Worm (Caenorhabditis elegans) whole organism, L1 larva: ENCODE measurements around the gene Y42H9AR.1.

Experiments used
- aly-2 ChIP-seq: fragments of 150-350 bp; optimal IDR thresholded peaks from 2 replicates; lab custom pipeline; 2014; ENCODE audit warnings: missing biosample characterization, missing genetic modification characterization
- efl-1 ChIP-seq, 4 experiments: fragments of 150-350 bp; optimal IDR thresholded peaks in 3 of 4; peaks in 1 of 4; 1 replicate in 1 of 4; 2 replicates in 3 of 4; lab custom pipeline; 2014; ENCODE audit warnings: missing biosample characterization in 2 of 4, missing genetic modification characterization in 2 of 4, missing genetic modification reagents in 2 of 4
- lir-3 ChIP-seq: sonication (generic microtip); optimal IDR thresholded peaks from 2 replicates; lab custom pipeline; 2016; ENCODE audit warnings: mild to moderate bottlenecking, missing genetic modification characterization, moderate library complexity, missing compliant biosample characterization; ENCODE audit not compliant: poor library complexity
- nhr-11 ChIP-seq: fragments of 150-350 bp; optimal IDR thresholded peaks from 2 replicates; lab custom pipeline; 2014; ENCODE audit warnings: missing biosample characterization, missing genetic modification characterization
- nhr-237 ChIP-seq: fragments of 150-350 bp; optimal IDR thresholded peaks from 2 replicates; lab custom pipeline; 2014; ENCODE audit warnings: missing biosample characterization, missing genetic modification characterization
- nhr-76 ChIP-seq: sonication (generic microtip); optimal IDR thresholded peaks from 2 replicates; lab custom pipeline; 2017; ENCODE audit warnings: missing biosample characterization, missing genetic modification characterization
- nhr-77 ChIP-seq: fragments of 150-350 bp; optimal IDR thresholded peaks from 2 replicates; lab custom pipeline; 2014; ENCODE audit warnings: missing biosample characterization, missing genetic modification characterization
- sox-4 ChIP-seq: sonication (generic microtip); optimal IDR thresholded peaks from 2 replicates; lab custom pipeline; 2016; ENCODE audit warnings: missing genetic modification characterization, missing compliant biosample characterization

DNA sequence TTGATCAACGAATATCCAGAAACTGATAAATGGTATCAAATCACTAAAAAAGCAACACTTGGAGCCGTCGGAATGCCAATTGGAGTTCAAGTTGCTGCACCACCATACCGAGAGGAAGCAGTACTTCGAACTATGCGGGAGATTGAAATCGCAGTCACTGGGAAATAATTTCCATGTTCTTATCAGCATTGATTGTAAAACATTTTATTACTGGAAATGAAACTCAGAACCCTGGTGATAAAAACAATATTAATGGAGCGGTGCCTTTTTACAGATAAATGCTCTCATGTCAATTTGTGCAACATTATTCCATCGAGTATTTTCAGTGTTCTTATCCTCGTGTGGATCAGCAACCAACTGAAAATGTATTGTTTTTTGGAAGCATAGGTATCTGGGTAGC is 48.6 kb downstream of the Y42H9AR.1 start:
- TF ChIP-seq nhr-77 (tag; lab: Kevin White, UChicago) (no peak), lir-3 (tag; lab: Kevin White, UChicago) (no peak), nhr-237 (tag; lab: Kevin White, UChicago) (no peak), nhr-76 (tag; lab: Kevin White, UChicago) (no peak), sox-4 (tag; lab: Kevin White, UChicago) (no peak), aly-2 (tag; lab: Kevin White, UChicago) (no peak), efl-1 (optimal IDR thresholded peaks at IDR 0.05; lab: Kevin White, UChicago) (no peak), efl-1 (GFP tag; optimal IDR thresholded peaks at IDR 0.05 in 1 of 2; lab: Kevin White, UChicago) (no peak), nhr-11 (tag; lab: Kevin White, UChicago) (no peak)
